Worm (Caenorhabditis elegans): Measurements from ENCODE around the gene F09E5.12.

F09E5.12 gene

DNA sequence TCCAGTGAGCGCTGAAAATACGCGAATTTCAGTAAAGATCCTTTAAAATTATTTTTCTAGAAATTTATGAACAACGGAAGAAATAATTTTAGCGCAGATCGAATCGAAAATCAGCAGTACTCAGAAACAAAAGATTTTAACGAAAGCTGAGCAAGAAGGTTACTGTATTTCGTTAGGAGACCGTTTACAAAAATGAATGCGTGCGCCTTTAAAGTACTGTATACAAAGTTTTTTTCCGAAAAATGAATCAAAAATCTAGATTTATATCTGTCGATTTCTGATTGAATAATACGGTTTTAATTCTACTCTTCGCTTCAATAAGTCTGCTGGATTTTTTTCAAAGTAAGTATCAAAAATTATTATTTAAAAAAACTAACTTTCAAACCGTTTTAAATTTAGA is 43.5 kb upstream of the F09E5.12 start, which contains the start of the genes EEED8.14 and EEED8.3:
EEED8.14 (minus strand) TSS at position 13 of the 400 bp plus-strand sequence.
EEED8.3 (plus strand) TSS at position 237 of the 400 bp plus-strand sequence.
- TF ChIP-seq ztf-4 (tag; optimal IDR thresholded peaks at IDR 0.05): no peak
- TF ChIP-seq sea-2 (GFP tag; optimal IDR thresholded peaks at IDR 0.05): no peak
- TF ChIP-seq unc-62 (GFP tag; optimal IDR thresholded peaks at IDR 0.05): no peak
- TF ChIP-seq fos-1 (tag; optimal IDR thresholded peaks at IDR 0.05): no peak
- no peak for TF ChIP-seq lsy-12 (tag; optimal IDR thresholded peaks at IDR 0.05)
- TF ChIP-seq ceh-28 (tag; optimal IDR thresholded peaks at IDR 0.05): no peak
- TF ChIP-seq lin-15B (tag; optimal IDR thresholded peaks at IDR 0.05): no peak
- TF ChIP-seq nhr-237 (tag; optimal IDR thresholded peaks at IDR 0.05): no peak
- no peak for TF ChIP-seq mml-1 (tag; optimal IDR thresholded peaks at IDR 0.05)
- TF ChIP-seq nhr-43 (tag; optimal IDR thresholded peaks at IDR 0.05; ENCODE audit: poor library complexity, severe bottlenecking): no peak
- no peak for TF ChIP-seq nfya-1 (tag; optimal IDR thresholded peaks at IDR 0.05; ENCODE audit: insufficient read depth)
- TF ChIP-seq ztf-11 (tag; optimal IDR thresholded peaks at IDR 0.05): no peak

DNA sequence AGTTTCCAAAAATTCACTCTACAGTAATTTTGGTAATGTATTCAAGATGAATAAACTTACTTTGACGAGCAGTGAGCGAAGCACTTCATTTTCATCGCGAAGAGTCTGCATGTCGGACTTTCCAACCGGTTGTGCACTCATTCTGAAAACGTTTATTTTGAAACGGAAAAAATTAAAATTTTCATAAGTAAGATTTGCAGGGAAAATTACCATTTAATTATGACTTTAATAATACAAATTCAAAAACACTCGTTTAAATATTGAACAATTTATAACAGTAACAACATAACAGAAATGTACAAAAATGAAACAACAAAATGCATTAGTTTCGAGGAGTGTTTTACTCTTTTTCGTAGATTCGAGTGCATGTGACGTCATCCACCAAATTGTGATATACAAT is 41.9 kb upstream of the F09E5.12 start, which contains the start of the genes EEED8.13 and EEED8.18:
EEED8.13 (minus strand) TSS at position 101 of the 400 bp plus-strand sequence.
EEED8.18 (minus strand) TSS at position 144 of the 400 bp plus-strand sequence.
- no peak for TF ChIP-seq ceh-28 (tag; optimal IDR thresholded peaks at IDR 0.05)
- no peak for TF ChIP-seq aly-2 (tag; optimal IDR thresholded peaks at IDR 0.05)
- no peak for TF ChIP-seq ztf-11 (tag; optimal IDR thresholded peaks at IDR 0.05)
- no peak for TF ChIP-seq nhr-77 (tag; optimal IDR thresholded peaks at IDR 0.05)
- no peak for TF ChIP-seq unc-62 (GFP tag; optimal IDR thresholded peaks at IDR 0.05)
- no peak for TF ChIP-seq fkh-2 (tag; optimal IDR thresholded peaks at IDR 0.05)
- no peak for TF ChIP-seq pqm-1 (tag; optimal IDR thresholded peaks at IDR 0.05)
- no peak for TF ChIP-seq zag-1 (tag; optimal IDR thresholded peaks at IDR 0.05)
- TF ChIP-seq elt-1 (tag; optimal IDR thresholded peaks at IDR 0.05): no peak
- no peak for TF ChIP-seq tbx-2 (tag; optimal IDR thresholded peaks at IDR 0.05)
- no peak for TF ChIP-seq lin-39 (tag; optimal IDR thresholded peaks at IDR 0.05)
- TF ChIP-seq elt-3 (tag; optimal IDR thresholded peaks at IDR 0.05): no peak
- TF ChIP-seq ama-1 (optimal IDR thresholded peaks at IDR 0.05): no peak
- no peak for TF ChIP-seq nfya-1 (tag; optimal IDR thresholded peaks at IDR 0.05; ENCODE audit: insufficient read depth)
- TF ChIP-seq R02D3.7 (tag; optimal IDR thresholded peaks at IDR 0.05): no peak

DNA sequence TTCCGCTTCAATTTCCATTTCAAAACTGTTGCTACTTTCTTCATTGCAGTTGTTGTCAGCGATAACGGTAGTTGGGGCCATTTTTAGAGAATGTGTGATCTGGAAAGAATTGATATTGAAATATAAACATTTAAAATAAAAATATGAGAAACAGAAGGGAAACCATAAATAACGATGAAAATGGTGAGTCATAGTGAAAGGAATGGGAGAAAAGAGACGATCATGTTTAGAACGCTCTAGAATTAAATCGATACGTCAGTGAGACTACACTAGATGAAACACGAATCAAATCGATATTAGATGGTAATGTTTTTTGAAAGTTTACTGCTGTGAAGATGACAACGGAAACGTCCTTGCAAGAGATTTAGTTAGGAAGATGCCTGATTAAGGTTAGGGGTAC is 38.4 kb upstream of the F09E5.12 start, which contains the start of the genes EEED8.12 and EEED8.4:
EEED8.12 (minus strand) TSS at position 101 of the 400 bp plus-strand sequence.
EEED8.4 (plus strand) TSS at position 396 of the 400 bp plus-strand sequence.
- TF ChIP-seq skn-1 (tag; optimal IDR thresholded peaks at IDR 0.05) (no peak), nhr-11 (tag; optimal IDR thresholded peaks at IDR 0.05) (no peak), nhr-77 (tag; optimal IDR thresholded peaks at IDR 0.05) (no peak), nhr-28 (tag; optimal IDR thresholded peaks at IDR 0.05) (no peak), snpc-4 (tag; optimal IDR thresholded peaks at IDR 0.05) (no peak), elt-2 (tag; optimal IDR thresholded peaks at IDR 0.05) (no peak), elt-3 (tag; optimal IDR thresholded peaks at IDR 0.05) (no peak), ztf-4 (tag; optimal IDR thresholded peaks at IDR 0.05) (no peak), zag-1 (tag; optimal IDR thresholded peaks at IDR 0.05) (no peak), egl-27 (tag; optimal IDR thresholded peaks at IDR 0.05) (no peak), daf-12 (tag; optimal IDR thresholded peaks at IDR 0.05) (no peak), mml-1 (tag; optimal IDR thresholded peaks at IDR 0.05) (no peak), fos-1 (tag; optimal IDR thresholded peaks at IDR 0.05) (no peak)

DNA sequence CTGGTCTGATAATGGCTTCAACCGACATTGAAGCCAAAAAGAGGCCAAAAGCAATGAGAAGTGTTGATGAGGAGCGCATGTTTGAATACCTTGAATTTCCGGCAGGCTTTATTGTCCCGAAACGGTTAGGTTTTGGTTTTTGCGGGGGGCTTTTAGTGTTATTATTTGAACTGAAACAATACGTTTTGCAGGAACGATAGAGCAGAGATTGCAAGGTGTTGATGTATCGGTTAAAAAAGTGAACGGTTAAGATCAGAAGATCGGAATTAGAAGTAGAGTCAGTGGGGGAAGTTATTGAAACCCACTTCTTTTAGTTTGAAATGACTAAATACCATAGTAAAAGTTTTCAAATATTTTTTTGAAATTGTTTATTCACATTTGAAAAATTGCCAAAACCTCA is 37.0 kb upstream of the F09E5.12 start, which contains the start of gene clec-141:
clec-141 (minus strand) TSS at position 101 of the 400 bp plus-strand sequence.
- no peak for TF ChIP-seq elt-1 (tag; optimal IDR thresholded peaks at IDR 0.05)
- TF ChIP-seq unc-62 (GFP tag; optimal IDR thresholded peaks at IDR 0.05): no peak
- no peak for TF ChIP-seq ztf-4 (tag; optimal IDR thresholded peaks at IDR 0.05)
- TF ChIP-seq lin-15B (tag; optimal IDR thresholded peaks at IDR 0.05): no peak
- TF ChIP-seq ceh-9 (tag; optimal IDR thresholded peaks at IDR 0.05): no peak
- TF ChIP-seq nfya-1 (tag; optimal IDR thresholded peaks at IDR 0.05; ENCODE audit: insufficient read depth): no peak
- TF ChIP-seq aly-2 (tag; optimal IDR thresholded peaks at IDR 0.05): no peak
- TF ChIP-seq mdl-1 (tag; optimal IDR thresholded peaks at IDR 0.05): no peak
- TF ChIP-seq pha-4 (tag; optimal IDR thresholded peaks at IDR 0.05): no peak
- TF ChIP-seq eor-1 (tag; optimal IDR thresholded peaks at IDR 0.05): no peak
- no peak for TF ChIP-seq nhr-12 (tag; optimal IDR thresholded peaks at IDR 0.05)
- TF ChIP-seq skn-1 (tag; optimal IDR thresholded peaks at IDR 0.05): no peak
- no peak for TF ChIP-seq nhr-237 (tag; optimal IDR thresholded peaks at IDR 0.05)
- no peak for TF ChIP-seq nhr-67 (tag; optimal IDR thresholded peaks at IDR 0.05)
- no peak for TF ChIP-seq nhr-77 (tag; optimal IDR thresholded peaks at IDR 0.05)
